Fruit fly (Drosophila melanogaster): ENCODE measurements around the gene CG32079.

CG32079 gene

dm6 chr3L:11046559-11046958 lies 21.2 kb downstream of the CG32079 start:
- TF ChIP-seq Eip75B (GFP tag; optimal IDR thresholded peaks at IDR 0.05) (no peak), CG10669 (GFP tag; optimal IDR thresholded peaks at IDR 0.05) (no peak), pdm3 (GFP tag; optimal IDR thresholded peaks at IDR 0.05) (no peak), CG8632 (GFP tag; optimal IDR thresholded peaks at IDR 0.05) (no peak), ss (GFP tag; optimal IDR thresholded peaks at IDR 0.05) (no peak), cyc (GFP tag; optimal IDR thresholded peaks at IDR 0.05) (no peak), fkh (GFP tag; optimal IDR thresholded peaks at IDR 0.05) (no peak), Eip93F (GFP tag; optimal IDR thresholded peaks at IDR 0.05) (no peak), CG16779 (tag; optimal IDR thresholded peaks at IDR 0.05) (no peak), CG6276 (GFP tag; optimal IDR thresholded peaks at IDR 0.05) (no peak), CG32006 (GFP tag; optimal IDR thresholded peaks at IDR 0.05) (no peak), CG8319 (GFP tag; optimal IDR thresholded peaks at IDR 0.05) (no peak)

- no peak for TF ChIP-seq CG4318 (GFP tag; optimal IDR thresholded peaks at IDR 0.05)
- TF ChIP-seq Sox102F (GFP tag; optimal IDR thresholded peaks at IDR 0.05), result peak; percentile 45
- TF ChIP-seq CG6808 (GFP tag; optimal IDR thresholded peaks at IDR 0.05), result no peak
- no peak for TF ChIP-seq dac (GFP tag; optimal IDR thresholded peaks at IDR 0.05)
- TF ChIP-seq CG6163 (GFP tag; IDR thresholded peaks at IDR 0.05), result no peak
- TF ChIP-seq CG32006 (GFP tag; optimal IDR thresholded peaks at IDR 0.05), result peak; percentile 30
- TF ChIP-seq lz (GFP tag; optimal IDR thresholded peaks at IDR 0.05), result peak; percentile 75
- no peak for TF ChIP-seq Hr38 (GFP tag; optimal IDR thresholded peaks at IDR 0.05)
- TF ChIP-seq CG31627 (GFP tag; optimal IDR thresholded peaks at IDR 0.05), result peak; percentile 81
- peak; percentile 76 for TF ChIP-seq Hr39 (GFP tag; optimal IDR thresholded peaks at IDR 0.05)
- TF ChIP-seq OdsH (GFP tag; optimal IDR thresholded peaks at IDR 0.05), result peak; percentile 50
- TF ChIP-seq dsx (GFP tag; optimal IDR thresholded peaks at IDR 0.05; ENCODE audit: poor library complexity, severe bottlenecking), result no peak
- peak; percentile 46 for TF ChIP-seq net (GFP tag; optimal IDR thresholded peaks at IDR 0.05)
- peak; percentile 37 for TF ChIP-seq CG10669 (GFP tag; optimal IDR thresholded peaks at IDR 0.05)
- no peak for TF ChIP-seq Lpt (GFP tag; optimal IDR thresholded peaks at IDR 0.05)
- TF ChIP-seq CG6276 (GFP tag; optimal IDR thresholded peaks at IDR 0.05), result no peak
- peak; percentile 64 for TF ChIP-seq Eip75B (GFP tag; optimal IDR thresholded peaks at IDR 0.05)
- TF ChIP-seq Ets21C (GFP tag; optimal IDR thresholded peaks at IDR 0.05), result peak; percentile 32
- TF ChIP-seq CG7368 (GFP tag; optimal IDR thresholded peaks at IDR 0.05), result peak; percentile 31
- no peak for TF ChIP-seq fd85E (GFP tag; optimal IDR thresholded peaks at IDR 0.05)
- no peak for TF ChIP-seq fd59A (GFP tag; optimal IDR thresholded peaks at IDR 0.05)
- peak; percentile 60 for TF ChIP-seq Sox14 (GFP tag; optimal IDR thresholded peaks at IDR 0.05)
- TF ChIP-seq esn (GFP tag; optimal IDR thresholded peaks at IDR 0.05), result peak; percentile 75
- TF ChIP-seq CG8119 (GFP tag; IDR thresholded peaks at IDR 0.05), result no peak
- peak; percentile 70 for TF ChIP-seq topi (GFP tag; optimal IDR thresholded peaks at IDR 0.05)
- peak; percentile 37 for TF ChIP-seq Smox (GFP tag; optimal IDR thresholded peaks at IDR 0.05)
- peak; percentile 62 for TF ChIP-seq eg (GFP tag; IDR thresholded peaks at IDR 0.05)
- TF ChIP-seq CG3032 (tag; optimal IDR thresholded peaks at IDR 0.05), result peak; percentile 38
- TF ChIP-seq Eip93F (GFP tag; optimal IDR thresholded peaks at IDR 0.05), result no peak
- TF ChIP-seq CG6854 (GFP tag; optimal IDR thresholded peaks at IDR 0.05), result peak; percentile 53
- TF ChIP-seq CG16779 (tag; optimal IDR thresholded peaks at IDR 0.05), result no peak
- no peak for TF ChIP-seq CG10631 (GFP tag; optimal IDR thresholded peaks at IDR 0.05)
- TF ChIP-seq acj6 (GFP tag; optimal IDR thresholded peaks at IDR 0.05), result peak; percentile 59
- TF ChIP-seq CG9139 (GFP tag; optimal IDR thresholded peaks at IDR 0.05), result no peak
- TF ChIP-seq Hr4 (GFP tag; optimal IDR thresholded peaks at IDR 0.05), result peak; percentile 31
- no peak; the same call in 1 of the 2 replicates for TF ChIP-seq CG11294 (GFP tag; IDR thresholded peaks at IDR 0.05)
- TF ChIP-seq svp (GFP tag), result no peak
- TF ChIP-seq CG8632 (GFP tag; optimal IDR thresholded peaks at IDR 0.05), result no peak
- no peak for TF ChIP-seq vri (GFP tag; optimal IDR thresholded peaks at IDR 0.05)
- no peak for TF ChIP-seq spab (GFP tag; optimal IDR thresholded peaks at IDR 0.05)
- TF ChIP-seq CG15336 (GFP tag; IDR thresholded peaks at IDR 0.05), result no peak
- TF ChIP-seq Sox15 (GFP tag; optimal IDR thresholded peaks at IDR 0.05), result peak; percentile 2
- TF ChIP-seq Ets96B (tag; optimal IDR thresholded peaks at IDR 0.05), result no peak
- peak; percentile 23 for TF ChIP-seq CG8319 (GFP tag; optimal IDR thresholded peaks at IDR 0.05)
- TF ChIP-seq ss (GFP tag; optimal IDR thresholded peaks at IDR 0.05), result no peak
- no peak for TF ChIP-seq CG1621 (tag; optimal IDR thresholded peaks at IDR 0.05)
Measured at dm6 chr3L:11047877-11048276, 22.5 kb downstream of the CG32079 start.
